Worm (Caenorhabditis elegans) whole organism, L4/young adult: ENCODE results near the gene F58D2.5.

Source experiments
- W03F9.2 ChIP-seq: fragments of 150-350 bp; optimal IDR thresholded peaks from 2 replicates; lab custom pipeline; 2014; ENCODE audit warnings: missing biosample characterization, missing genetic modification characterization
- dao-5 ChIP-seq: sonication (generic microtip); optimal IDR thresholded peaks from 2 replicates; lab custom pipeline; 2016; ENCODE audit warnings: missing genotype, missing genetic modification characterization, moderate library complexity, missing compliant biosample characterization
- him-1 ChIP-seq: sonication (generic microtip); optimal IDR thresholded peaks from 2 replicates; lab custom pipeline; 2016; ENCODE audit warnings: missing genotype, missing genetic modification reagents, missing genetic modification characterization, missing compliant biosample characterization

ce11 chrIV:13231393-13231792 is 38.3 kb upstream of the F58D2.5 start:
- TF ChIP-seq dao-5 (tag; lab: Kevin White, UChicago) (no peak), W03F9.2 (tag; lab: Kevin White, UChicago) (no peak), him-1 (tag; lab: Kevin White, UChicago) (no peak)
